Worm (Caenorhabditis elegans) whole organism, L2 larva: Measurements from ENCODE around the gene mtm-9.
A peak's percentile ranks its signal among the peaks of the same experiment; 100 is the strongest.

Experiments used
- C34F6.9 ChIP-seq: fragments of 150-350 bp; optimal IDR thresholded peaks from 2 replicates; lab custom pipeline; 2014; ENCODE audit warnings: missing biosample characterization, missing genetic modification characterization
- F13H6.1 ChIP-seq: sonication (generic microtip); optimal IDR thresholded peaks from 2 replicates; lab custom pipeline; 2016; ENCODE audit warnings: missing genetic modification characterization, missing compliant biosample characterization
- R02D3.7 ChIP-seq: fragments of 150-350 bp; optimal IDR thresholded peaks from 2 replicates; lab custom pipeline; 2014; ENCODE audit warnings: missing biosample characterization, missing genetic modification characterization
- Y55F3AM.14 ChIP-seq: fragments of 200-800 bp; sonication (Bioruptor generic); optimal IDR thresholded peaks from 2 replicates; lab custom pipeline; 2018; ENCODE audit warnings: mild to moderate bottlenecking, missing genetic modification characterization, missing compliant biosample characterization
- alr-1 ChIP-seq: fragments of 150-350 bp; optimal IDR thresholded peaks from 2 replicates; lab custom pipeline; 2014; ENCODE audit warnings: missing biosample characterization, missing genetic modification characterization
- aly-2 ChIP-seq: fragments of 150-350 bp; optimal IDR thresholded peaks from 2 replicates; lab custom pipeline; 2014; ENCODE audit warnings: missing biosample characterization, missing genetic modification characterization
- ama-1 ChIP-seq: fragments of 150-350 bp; optimal IDR thresholded peaks from 2 replicates; lab custom pipeline; 2018; ENCODE audit warnings: inconsistent platforms
- blmp-1 ChIP-seq: sonication (generic microtip); optimal IDR thresholded peaks from 2 replicates; lab custom pipeline; 2017; ENCODE audit warnings: missing genetic modification characterization, mild to moderate bottlenecking, missing compliant biosample characterization, antibody characterized with exemption, moderate library complexity; ENCODE audit not compliant: insufficient read depth
- ceh-16 ChIP-seq: fragments of 150-350 bp; optimal IDR thresholded peaks from 2 replicates; lab custom pipeline; 2014; ENCODE audit warnings: missing biosample characterization, missing genetic modification characterization
- crh-2 ChIP-seq: sonication (generic microtip); optimal IDR thresholded peaks from 2 replicates; lab custom pipeline; 2017; ENCODE audit warnings: missing biosample characterization, missing genetic modification characterization
- dmd-4 ChIP-seq: sonication (generic microtip); optimal IDR thresholded peaks from 2 replicates; lab custom pipeline; 2017; ENCODE audit warnings: missing biosample characterization, missing genetic modification characterization
- egl-27 ChIP-seq: sonication (generic microtip); optimal IDR thresholded peaks from 3 replicates; lab custom pipeline; 2017; ENCODE audit warnings: missing biosample characterization, missing genetic modification reagents, missing genetic modification characterization
- elt-3 ChIP-seq: sonication (generic microtip); optimal IDR thresholded peaks from 2 replicates; lab custom pipeline; 2017; ENCODE audit warnings: missing biosample characterization, missing genetic modification characterization
- fos-1 ChIP-seq: fragments of 150-350 bp; optimal IDR thresholded peaks from 2 replicates; lab custom pipeline; 2014; ENCODE audit warnings: missing biosample characterization, missing genetic modification characterization
- gmeb-1 ChIP-seq: fragments of 150-350 bp; optimal IDR thresholded peaks from 2 replicates; lab custom pipeline; 2014; ENCODE audit warnings: missing biosample characterization, missing genetic modification characterization
- lin-11 ChIP-seq: fragments of 150-350 bp; sonication (generic microtip); optimal IDR thresholded peaks from 2 replicates; lab custom pipeline; 2014; ENCODE audit warnings: missing biosample characterization, missing genetic modification characterization, inconsistent platforms, mixed read lengths
- lin-13 ChIP-seq: fragments of 150-350 bp; optimal IDR thresholded peaks from 2 replicates; lab custom pipeline; 2014; ENCODE audit warnings: missing biosample characterization, missing genetic modification reagents, missing genetic modification characterization
- lin-39 ChIP-seq: fragments of 150-350 bp; optimal IDR thresholded peaks from 2 replicates; lab custom pipeline; 2014; ENCODE audit warnings: missing biosample characterization, missing genetic modification reagents, missing genetic modification characterization
- lsy-2 ChIP-seq, 2 experiments: fragments of 150-350 bp in 1 of 2; sonication (generic microtip) in 1 of 2; optimal IDR thresholded peaks; 2 replicates each; lab custom pipeline; 2014 to 2017; ENCODE audit warnings: missing biosample characterization in 2 of 2, missing genetic modification characterization in 2 of 2
- mbf-1 ChIP-seq: sonication (generic microtip); optimal IDR thresholded peaks from 2 replicates; lab custom pipeline; 2017; ENCODE audit warnings: missing biosample characterization, missing genetic modification characterization
- nhr-11 ChIP-seq: fragments of 150-350 bp; optimal IDR thresholded peaks from 2 replicates; lab custom pipeline; 2014; ENCODE audit warnings: missing biosample characterization, missing genetic modification characterization
- nhr-12 ChIP-seq: fragments of 150-350 bp; optimal IDR thresholded peaks from 2 replicates; lab custom pipeline; 2014; ENCODE audit warnings: missing biosample characterization, missing genetic modification characterization
- nhr-129 ChIP-seq: fragments of 150-350 bp; optimal IDR thresholded peaks from 2 replicates; lab custom pipeline; 2014; ENCODE audit warnings: missing biosample characterization, missing genetic modification characterization
- nhr-21 ChIP-seq: fragments of 150-350 bp; optimal IDR thresholded peaks from 2 replicates; lab custom pipeline; 2014; ENCODE audit warnings: missing biosample characterization, missing genetic modification characterization
- nhr-237 ChIP-seq: fragments of 150-350 bp; optimal IDR thresholded peaks from 2 replicates; lab custom pipeline; 2014; ENCODE audit warnings: missing biosample characterization, missing genetic modification characterization
- nhr-25 ChIP-seq: fragments of 150-350 bp; sonication (generic microtip); optimal IDR thresholded peaks from 3 replicates; lab custom pipeline; 2014; ENCODE audit warnings: missing biosample characterization, missing genetic modification characterization
- nhr-6 ChIP-seq: fragments of 150-350 bp; optimal IDR thresholded peaks from 2 replicates; lab custom pipeline; 2014; ENCODE audit warnings: missing biosample characterization, missing genetic modification characterization
- nhr-77 ChIP-seq: fragments of 150-350 bp; optimal IDR thresholded peaks from 2 replicates; lab custom pipeline; 2014; ENCODE audit warnings: missing biosample characterization, missing genetic modification characterization
- sem-4 ChIP-seq: fragments of 150-350 bp; optimal IDR thresholded peaks from 2 replicates; lab custom pipeline; 2014; ENCODE audit warnings: missing biosample characterization, missing genetic modification reagents, missing genetic modification characterization
- skn-1 ChIP-seq: sonication (generic microtip); optimal IDR thresholded peaks from 2 replicates; lab custom pipeline; 2017; ENCODE audit warnings: missing biosample characterization, missing genetic modification characterization
- sma-3 ChIP-seq: sonication (generic microtip); optimal IDR thresholded peaks from 2 replicates; lab custom pipeline; 2016; ENCODE audit warnings: missing genetic modification reagents, missing genetic modification characterization, missing compliant biosample characterization
- sma-9 ChIP-seq, 2 experiments: fragments of 150-350 bp in 1 of 2; sonication (generic microtip) in 1 of 2; optimal IDR thresholded peaks; 2 replicates each; lab custom pipeline; 2014 to 2016; ENCODE audit warnings: missing genetic modification characterization in 2 of 2, mild to moderate bottlenecking in 1 of 2, missing biosample characterization in 1 of 2, missing compliant biosample characterization in 1 of 2, missing genetic modification reagents in 1 of 2, moderate library complexity in 1 of 2
- snpc-4 ChIP-seq: fragments of 150-350 bp; optimal IDR thresholded peaks from 2 replicates; lab custom pipeline; 2014; ENCODE audit warnings: missing biosample characterization, missing genetic modification characterization
- unc-39 ChIP-seq: fragments of 150-350 bp; optimal IDR thresholded peaks from 2 replicates; lab custom pipeline; 2014; ENCODE audit warnings: missing biosample characterization, missing genetic modification characterization
- unc-55 ChIP-seq: fragments of 150-350 bp; sonication (generic microtip); optimal IDR thresholded peaks from 3 replicates; lab custom pipeline; 2014; ENCODE audit warnings: missing biosample characterization, missing genetic modification reagents, missing genetic modification characterization
- zag-1 ChIP-seq: fragments of 150-350 bp; optimal IDR thresholded peaks from 2 replicates; lab custom pipeline; 2014; ENCODE audit warnings: missing biosample characterization, missing genetic modification characterization
- ztf-1 ChIP-seq: fragments of 200-800 bp; sonication (Bioruptor generic); conservative IDR thresholded peaks from 2 replicates; pipeline ENCODE4 v1.3.6; 2022; ENCODE audit warnings: missing genetic modification characterization, missing compliant biosample characterization
- ztf-11 ChIP-seq: sonication (generic microtip); optimal IDR thresholded peaks from 2 replicates; lab custom pipeline; 2017; ENCODE audit warnings: missing biosample characterization, missing genetic modification characterization

The mtm-9 gene

DNA sequence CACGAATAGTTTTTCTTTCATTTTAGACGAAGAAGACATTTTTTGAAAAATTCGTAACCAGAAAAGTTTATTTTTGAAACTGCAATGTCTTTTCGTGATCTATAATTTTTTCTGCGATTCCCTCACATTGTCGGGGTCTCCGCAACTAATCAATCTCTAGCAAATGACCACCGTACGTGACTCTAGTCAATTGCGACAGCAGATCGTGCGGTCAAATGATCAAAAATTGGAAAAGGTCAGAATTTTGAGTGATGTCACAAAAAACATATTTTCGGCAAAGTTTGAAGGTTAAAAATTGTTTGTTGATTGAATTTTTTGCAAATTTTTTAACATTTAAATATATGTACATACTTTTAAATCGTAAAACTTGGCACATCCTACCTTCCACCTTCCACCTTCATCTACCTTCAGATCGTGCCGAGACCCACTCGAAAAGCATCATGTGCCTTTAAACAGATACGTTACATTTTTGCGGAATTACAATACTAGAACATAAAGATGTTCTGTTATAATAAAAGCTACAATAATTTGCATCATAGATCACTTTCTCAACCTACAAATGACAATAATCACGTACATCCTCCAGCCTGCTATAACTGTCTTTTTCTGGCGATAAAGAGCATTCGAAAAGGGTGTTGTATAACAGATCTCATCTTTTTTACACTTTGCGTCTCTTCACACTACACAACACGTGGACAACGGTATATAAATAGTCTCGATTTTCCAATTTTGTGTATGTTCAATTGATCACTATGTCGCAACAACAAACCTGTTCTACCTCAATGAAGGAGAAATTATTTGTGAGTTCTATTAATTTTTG, 28.3 kb downstream of the mtm-9 start, which contains the start of the genes R08E5.1 and rips-1:
Gene R08E5.1 (minus strand): TSS at position 82 of the 820 bp plus-strand sequence.
Gene rips-1 (plus strand): TSS at position 585 of the 820 bp plus-strand sequence.
- no peak for TF ChIP-seq lsy-2 (tag; optimal IDR thresholded peaks at IDR 0.05; lab: Kevin White, UChicago)
- TF ChIP-seq sma-9 (GFP tag; optimal IDR thresholded peaks at IDR 0.05; lab: Kevin White, UChicago): peak; percentile 18
- TF ChIP-seq sma-9 (tag; optimal IDR thresholded peaks at IDR 0.05; lab: Kevin White, UChicago): no peak
- no peak for TF ChIP-seq ceh-16
- no peak for TF ChIP-seq zag-1 (tag; lab: Kevin White, UChicago)
- no peak for TF ChIP-seq fos-1 (tag; lab: Kevin White, UChicago)
- no peak for TF ChIP-seq nhr-237
- no peak for TF ChIP-seq ama-1 (lab: Kevin White, UChicago)
- TF ChIP-seq lin-39 (tag; lab: Kevin White, UChicago): no peak
- TF ChIP-seq gmeb-1 (tag; lab: Kevin White, UChicago): peak; percentile 12
- no peak for TF ChIP-seq F13H6.1 (tag; lab: Kevin White, UChicago)
- TF ChIP-seq sma-3: no peak
- TF ChIP-seq nhr-77 (tag; lab: Kevin White, UChicago): no peak
- no peak for TF ChIP-seq blmp-1 (tag; lab: Kevin White, UChicago)
- TF ChIP-seq sem-4 (tag; lab: Kevin White, UChicago): no peak
- TF ChIP-seq egl-27: no peak
- TF ChIP-seq nhr-25 (tag; lab: Kevin White, UChicago): peak; percentile 12
- peak; percentile 29 for TF ChIP-seq crh-2 (tag; lab: Kevin White, UChicago)
- TF ChIP-seq nhr-21: peak; percentile 4
- TF ChIP-seq skn-1 (tag; lab: Kevin White, UChicago): no peak
- no peak for TF ChIP-seq ztf-1
- TF ChIP-seq lin-11: no peak
- TF ChIP-seq Y55F3AM.14 (GFP tag; lab: Kevin White, UChicago): no peak
- TF ChIP-seq nhr-12: no peak
- no peak for TF ChIP-seq nhr-6 (tag; lab: Kevin White, UChicago)
- TF ChIP-seq ztf-11 (tag; lab: Kevin White, UChicago): no peak
- no peak for TF ChIP-seq unc-55

DNA sequence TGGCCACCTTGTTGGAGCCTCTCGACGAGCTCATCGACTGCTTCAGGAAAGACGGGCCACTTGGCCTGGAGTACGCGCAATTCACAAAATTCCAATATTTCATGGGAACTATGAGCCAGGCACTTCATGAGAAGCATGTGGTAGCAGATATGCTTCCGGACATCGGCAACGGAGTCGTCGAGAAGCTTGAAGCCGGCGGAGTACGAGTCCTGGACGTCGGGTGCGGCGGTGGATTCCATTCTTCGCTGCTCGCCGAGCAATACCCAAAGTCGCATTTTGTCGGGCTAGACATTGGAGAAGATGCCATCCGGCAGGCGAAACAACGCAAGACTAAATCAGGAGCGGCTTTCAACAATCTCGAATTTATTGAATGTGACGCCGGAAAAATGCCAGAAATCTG, 30.2 kb downstream of the mtm-9 start:
- no peak for TF ChIP-seq egl-27
- no peak for TF ChIP-seq lin-39 (tag; lab: Kevin White, UChicago)
- TF ChIP-seq ama-1 (lab: Kevin White, UChicago): no peak
- TF ChIP-seq alr-1 (tag; lab: Kevin White, UChicago): no peak
- TF ChIP-seq C34F6.9 (tag; lab: Kevin White, UChicago): no peak
- no peak for TF ChIP-seq dmd-4
- no peak for TF ChIP-seq F13H6.1 (tag; lab: Kevin White, UChicago)
- TF ChIP-seq sma-3: no peak
- TF ChIP-seq ceh-16: no peak
- no peak for TF ChIP-seq snpc-4
- no peak for TF ChIP-seq crh-2 (tag; lab: Kevin White, UChicago)
- TF ChIP-seq elt-3: no peak
- no peak for TF ChIP-seq lin-11
- no peak for TF ChIP-seq sem-4 (tag; lab: Kevin White, UChicago)

DNA sequence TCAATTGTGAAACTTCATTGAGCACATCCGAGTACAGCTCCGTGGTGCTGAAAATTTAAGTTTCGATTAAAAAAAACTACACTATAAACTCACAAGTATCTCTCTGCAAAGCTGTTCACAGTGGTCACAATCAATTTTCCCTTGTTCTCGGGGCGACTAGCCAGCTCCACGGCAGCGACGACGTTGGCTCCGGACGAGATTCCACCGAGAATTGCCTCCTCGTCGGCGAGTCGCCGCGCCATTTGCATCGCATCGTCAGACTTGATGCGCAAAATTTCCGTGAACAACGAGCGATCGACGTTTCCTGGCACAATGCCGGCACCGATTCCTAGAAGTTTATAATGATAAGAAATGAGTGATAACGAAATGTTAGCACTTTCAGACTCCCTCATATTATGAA, 31.3 kb downstream of the mtm-9 start:
- TF ChIP-seq mbf-1 (tag; lab: Kevin White, UChicago): no peak
- TF ChIP-seq sma-9 (GFP tag; optimal IDR thresholded peaks at IDR 0.05; lab: Kevin White, UChicago): no peak
- no peak for TF ChIP-seq sma-9 (tag; optimal IDR thresholded peaks at IDR 0.05; lab: Kevin White, UChicago)
- TF ChIP-seq nhr-129 (tag; lab: Kevin White, UChicago): no peak
- no peak for TF ChIP-seq nhr-11 (tag; lab: Kevin White, UChicago)
- TF ChIP-seq unc-39 (tag; lab: Kevin White, UChicago): no peak
- TF ChIP-seq snpc-4: no peak
- TF ChIP-seq C34F6.9 (tag; lab: Kevin White, UChicago): no peak
- no peak for TF ChIP-seq egl-27
- no peak for TF ChIP-seq lin-13 (GFP tag; lab: Kevin White, UChicago)
- TF ChIP-seq sma-3: no peak
- TF ChIP-seq Y55F3AM.14 (GFP tag; lab: Kevin White, UChicago): no peak
- TF ChIP-seq nhr-77 (tag; lab: Kevin White, UChicago): no peak
- no peak for TF ChIP-seq crh-2 (tag; lab: Kevin White, UChicago)
- no peak for TF ChIP-seq fos-1 (tag; lab: Kevin White, UChicago)
- no peak for TF ChIP-seq nhr-12
- TF ChIP-seq nhr-6 (tag; lab: Kevin White, UChicago): no peak
- TF ChIP-seq F13H6.1 (tag; lab: Kevin White, UChicago): no peak
- no peak for TF ChIP-seq R02D3.7 (tag; lab: Kevin White, UChicago)
- TF ChIP-seq aly-2 (tag; lab: Kevin White, UChicago): no peak
